Fruit fly (Drosophila melanogaster) whole organism, embryonic: Measurements from ENCODE around the gene CG45676.

ENCODE experiments used
- CG11504 ChIP-seq: fragments of 200-800 bp; sonication (Bioruptor generic); optimal IDR thresholded peaks from 3 replicates; lab custom pipeline; 2019; ENCODE audit warnings: missing biosample characterization, mild to moderate bottlenecking, missing genetic modification characterization, moderate library complexity
- CG12391 ChIP-seq: fragments of 200-800 bp; sonication (Bioruptor generic); optimal IDR thresholded peaks from 3 replicates; lab custom pipeline; 2018; ENCODE audit warnings: missing biosample characterization, mild to moderate bottlenecking, missing genetic modification characterization, moderate library complexity
- CG15479 ChIP-seq: fragments of 200-800 bp; sonication (Bioruptor generic); optimal IDR thresholded peaks from 3 replicates; lab custom pipeline; 2019; ENCODE audit warnings: missing biosample characterization, mild to moderate bottlenecking, missing genetic modification characterization, moderate library complexity
- CG16863 ChIP-seq: fragments of 200-800 bp; sonication (Bioruptor generic); optimal IDR thresholded peaks from 3 replicates; lab custom pipeline; 2016; ENCODE audit warnings: missing biosample characterization, missing genetic modification characterization
- CG17912 ChIP-seq: fragments of 200-800 bp; sonication (Bioruptor generic); optimal IDR thresholded peaks from 2 replicates; lab custom pipeline; 2018; ENCODE audit warnings: missing biosample characterization, mild to moderate bottlenecking, missing genetic modification characterization
- CG31441 ChIP-seq: fragments of 200-800 bp; sonication (Bioruptor generic); IDR thresholded peaks from 2 replicates; pipeline ENCODE4 v1.3.6; 2022; ENCODE audit warnings: missing biosample characterization, missing genetic modification characterization
- CG4820 ChIP-seq: fragments of 200-800 bp; sonication (Bioruptor generic); optimal IDR thresholded peaks from 3 replicates; lab custom pipeline; 2016; ENCODE audit warnings: missing biosample characterization, missing genetic modification characterization
- CG6272 ChIP-seq: fragments of 200-800 bp; sonication (Bioruptor generic); IDR thresholded peaks from 2 replicates; pipeline ENCODE4 v1.3.6; 2022; ENCODE audit warnings: missing biosample characterization, missing genetic modification characterization
- CG6765 ChIP-seq: fragments of 200-800 bp; sonication (Bioruptor generic); optimal IDR thresholded peaks from 3 replicates; lab custom pipeline; 2017; ENCODE audit warnings: missing biosample characterization, mild to moderate bottlenecking, missing genetic modification characterization
- CG6854 ChIP-seq: fragments of 200-800 bp; sonication (Bioruptor generic); optimal IDR thresholded peaks from 3 replicates; lab custom pipeline; 2017; ENCODE audit warnings: missing biosample characterization, mild to moderate bottlenecking, missing genetic modification characterization
- CG7928 ChIP-seq: fragments of 200-800 bp; sonication (Bioruptor generic); optimal IDR thresholded peaks from 2 replicates; lab custom pipeline; 2017; ENCODE audit warnings: missing biosample characterization, mild to moderate bottlenecking, missing genetic modification characterization
- CG8359 ChIP-seq: fragments of 200-800 bp; sonication (Bioruptor generic); optimal IDR thresholded peaks from 2 replicates; lab custom pipeline; 2017; ENCODE audit warnings: missing biosample characterization, mild to moderate bottlenecking, missing genetic modification characterization, borderline replicate concordance
- CG9215 ChIP-seq: fragments of 200-800 bp; sonication (Bioruptor generic); IDR thresholded peaks from 2 replicates; pipeline ENCODE4 v1.3.6; 2022; ENCODE audit warnings: missing biosample characterization, missing genetic modification characterization
- Dad ChIP-seq: fragments of 200-800 bp; sonication (Bioruptor generic); optimal IDR thresholded peaks from 3 replicates; lab custom pipeline; 2016; ENCODE audit warnings: missing biosample characterization, missing genetic modification characterization
- Deaf1 ChIP-seq: fragments of 200-800 bp; optimal IDR thresholded peaks from 3 replicates; lab custom pipeline; 2019; ENCODE audit warnings: missing biosample characterization, mild to moderate bottlenecking, missing genetic modification characterization, moderate library complexity
- E2f2 ChIP-seq: fragments of 200-800 bp; sonication (Bioruptor generic); IDR thresholded peaks from 2 replicates; pipeline ENCODE4 v1.3.6; 2022; ENCODE audit warnings: missing biosample characterization, missing genetic modification characterization
- ERR ChIP-seq: fragments of 200-800 bp; sonication (Bioruptor generic); optimal IDR thresholded peaks from 2 replicates; lab custom pipeline; 2016; ENCODE audit warnings: missing biosample characterization, missing genetic modification characterization
- Elba2 ChIP-seq: fragments of 200-800 bp; sonication (Bioruptor generic); optimal IDR thresholded peaks from 3 replicates; lab custom pipeline; 2016; ENCODE audit warnings: missing biosample characterization, missing genetic modification characterization
- Ets97D ChIP-seq: fragments of 200-800 bp; sonication (Bioruptor generic); optimal IDR thresholded peaks from 3 replicates; lab custom pipeline; 2016; ENCODE audit warnings: missing biosample characterization, missing genetic modification characterization
- H15 ChIP-seq: fragments of 200-800 bp; sonication (Bioruptor generic); IDR thresholded peaks from 3 replicates; pipeline ENCODE4 v1.3.6; 2022; ENCODE audit warnings: missing biosample characterization, missing genetic modification characterization
- Meics ChIP-seq: fragments of 200-800 bp; sonication (Bioruptor generic); optimal IDR thresholded peaks from 2 replicates; lab custom pipeline; 2017; ENCODE audit warnings: missing biosample characterization, mild to moderate bottlenecking, missing genetic modification characterization
- Mes4 ChIP-seq: fragments of 200-800 bp; sonication (Bioruptor generic); optimal IDR thresholded peaks from 2 replicates; lab custom pipeline; 2016; ENCODE audit warnings: missing biosample characterization, missing genetic modification characterization
- Mrtf ChIP-seq: fragments of 200-800 bp; sonication (Bioruptor generic); IDR thresholded peaks from 3 replicates; pipeline ENCODE4 v1.3.6; 2022; ENCODE audit warnings: missing biosample characterization, missing genetic modification characterization
- NC2α ChIP-seq: fragments of 200-800 bp; sonication (Bioruptor generic); optimal IDR thresholded peaks from 2 replicates; lab custom pipeline; 2016; ENCODE audit warnings: missing biosample characterization, missing genetic modification characterization
- Neu2 ChIP-seq: fragments of 200-800 bp; sonication (Bioruptor generic); optimal IDR thresholded peaks from 3 replicates; lab custom pipeline; 2016; ENCODE audit warnings: missing biosample characterization, missing genetic modification characterization, borderline replicate concordance
- Nf-YB ChIP-seq: fragments of 200-800 bp; sonication (Bioruptor generic); optimal IDR thresholded peaks from 3 replicates; lab custom pipeline; 2019; ENCODE audit warnings: missing biosample characterization, mild to moderate bottlenecking, missing genetic modification characterization, moderate library complexity
- Rfx ChIP-seq: fragments of 200-800 bp; sonication (Bioruptor generic); IDR thresholded peaks from 2 replicates; pipeline ENCODE4 v1.3.6; 2022; ENCODE audit warnings: missing biosample characterization, missing genetic modification characterization
- TFAM ChIP-seq: fragments of 200-800 bp; sonication (Bioruptor generic); optimal IDR thresholded peaks from 2 replicates; lab custom pipeline; 2017; ENCODE audit warnings: missing biosample characterization, missing genetic modification characterization, inconsistent platforms
- Taf1 ChIP-seq: fragments of 200-800 bp; sonication (Bioruptor generic); IDR thresholded peaks from 2 replicates; pipeline ENCODE4 v1.3.6; 2022; ENCODE audit warnings: missing biosample characterization, missing genetic modification characterization
- Trl ChIP-seq, 3 experiments: fragments of >200 bp in 2 of 3; fragments of 200-800 bp in 1 of 3; sonication (Bioruptor generic) in 1 of 3; optimal IDR thresholded peaks; 2 replicates in 1 of 3; 3 replicates in 2 of 3; lab custom pipeline; 2016 to 2017; ENCODE audit warnings: missing biosample characterization in 1 of 3, missing genetic modification characterization in 1 of 3
- Xbp1 ChIP-seq: fragments of 200-800 bp; sonication (Bioruptor generic); optimal IDR thresholded peaks from 3 replicates; lab custom pipeline; 2016; ENCODE audit warnings: missing biosample characterization, mild to moderate bottlenecking, missing genetic modification characterization
- ac ChIP-seq: fragments of 200-800 bp; sonication (Bioruptor generic); optimal IDR thresholded peaks from 3 replicates; lab custom pipeline; 2017; ENCODE audit warnings: missing biosample characterization, mild to moderate bottlenecking, missing genetic modification characterization
- al ChIP-seq: fragments of 200-800 bp; sonication (Bioruptor generic); IDR thresholded peaks from 2 replicates; pipeline ENCODE4 v1.3.6; 2022; ENCODE audit warnings: missing biosample characterization, missing genetic modification characterization
- ara ChIP-seq: fragments of 200-800 bp; sonication (Bioruptor generic); IDR thresholded peaks from 2 replicates; pipeline ENCODE4 v1.3.6; 2022; ENCODE audit warnings: missing biosample characterization, missing genetic modification characterization
- bigmax ChIP-seq: fragments of 200-800 bp; sonication (Bioruptor generic); optimal IDR thresholded peaks from 2 replicates; lab custom pipeline; 2018; ENCODE audit warnings: missing biosample characterization, mild to moderate bottlenecking, missing genetic modification characterization
- dpn ChIP-seq, 2 experiments: fragments of 200-800 bp; sonication (Bioruptor generic); optimal IDR thresholded peaks; 3 replicates each; lab custom pipeline; 2016; ENCODE audit warnings: missing biosample characterization in 2 of 2, missing genetic modification characterization in 2 of 2
- eve ChIP-seq, 2 experiments: fragments of >200 bp; optimal IDR thresholded peaks; 2 replicates each; lab custom pipeline; 2017; ENCODE audit warnings: missing biosample characterization in 2 of 2, missing genetic modification characterization in 2 of 2
- eyg ChIP-seq: fragments of 200-800 bp; sonication (Bioruptor generic); optimal IDR thresholded peaks from 3 replicates; lab custom pipeline; 2016; ENCODE audit warnings: missing biosample characterization, missing genetic modification characterization
- gsb ChIP-seq: fragments of 200-800 bp; sonication (Bioruptor generic); IDR thresholded peaks from 2 replicates; pipeline ENCODE4 v1.3.6; 2022; ENCODE audit warnings: missing biosample characterization, missing genetic modification characterization
- knrl ChIP-seq: fragments of 200-800 bp; sonication (Bioruptor generic); IDR thresholded peaks from 3 replicates; pipeline ENCODE4 v1.3.6; 2022; ENCODE audit warnings: missing biosample characterization, missing genetic modification characterization; ENCODE audit not compliant: partially characterized antibody
- nerfin-1 ChIP-seq: fragments of 200-800 bp; sonication (Bioruptor generic); optimal IDR thresholded peaks from 3 replicates; lab custom pipeline; 2019; ENCODE audit warnings: missing biosample characterization, mild to moderate bottlenecking, missing genetic modification characterization, moderate library complexity
- nerfin-2 ChIP-seq: fragments of 200-800 bp; sonication (Bioruptor generic); IDR thresholded peaks from 2 replicates; pipeline ENCODE4 v1.3.6; 2022; ENCODE audit warnings: missing biosample characterization, missing genetic modification characterization; ENCODE audit not compliant: partially characterized antibody
- odd ChIP-seq: fragments of 200-800 bp; sonication (Bioruptor generic); optimal IDR thresholded peaks from 2 replicates; lab custom pipeline; 2017; ENCODE audit warnings: missing biosample characterization, mild to moderate bottlenecking, missing genetic modification characterization
- psq ChIP-seq: fragments of 200-800 bp; sonication (Bioruptor generic); optimal IDR thresholded peaks from 2 replicates; lab custom pipeline; 2017; ENCODE audit warnings: missing biosample characterization, missing genetic modification characterization
- sd ChIP-seq: fragments of 200-800 bp; sonication (Bioruptor generic); optimal IDR thresholded peaks from 3 replicates; lab custom pipeline; 2018; ENCODE audit warnings: missing biosample characterization, mild to moderate bottlenecking, missing genetic modification characterization, moderate library complexity
- ssp ChIP-seq: fragments of 200-800 bp; sonication (Bioruptor generic); IDR thresholded peaks from 2 replicates; pipeline ENCODE4 v1.3.6; 2022; ENCODE audit warnings: missing biosample characterization, missing genetic modification characterization
- stwl ChIP-seq: fragments of 200-800 bp; sonication (Bioruptor generic); optimal IDR thresholded peaks from 3 replicates; lab custom pipeline; 2018; ENCODE audit warnings: missing biosample characterization, mild to moderate bottlenecking, missing genetic modification characterization, moderate library complexity
- toy ChIP-seq: fragments of 200-800 bp; sonication (Bioruptor generic); IDR thresholded peaks from 2 replicates; pipeline ENCODE4 v1.3.6; 2022; ENCODE audit warnings: missing biosample characterization, missing genetic modification characterization
- trem ChIP-seq: fragments of 200-800 bp; optimal IDR thresholded peaks from 3 replicates; lab custom pipeline; 2019; ENCODE audit warnings: missing biosample characterization, mild to moderate bottlenecking, missing genetic modification characterization, moderate library complexity
- trh ChIP-seq: fragments of 200-800 bp; sonication (Bioruptor generic); optimal IDR thresholded peaks from 2 replicates; lab custom pipeline; 2016; ENCODE audit warnings: missing biosample characterization, missing genetic modification characterization
- wek ChIP-seq: fragments of 200-800 bp; sonication (Bioruptor generic); optimal IDR thresholded peaks from 3 replicates; lab custom pipeline; 2018; ENCODE audit warnings: missing biosample characterization, mild to moderate bottlenecking, missing genetic modification characterization, moderate library complexity

The CG45676 gene

dm6 chr3R:11375142-11375541 lies 43.5 kb upstream of the CG45676 start:
- TF ChIP-seq trh (GFP tag; lab: Kevin White, UChicago), result no peak
- no peak for TF ChIP-seq CG6272
- TF ChIP-seq ERR (GFP tag; lab: Kevin White, UChicago), result no peak
- no peak for TF ChIP-seq al (GFP tag; lab: Robert Waterston, UW)
- no peak for TF ChIP-seq Mes4 (GFP tag; lab: Kevin White, UChicago)
- no peak for TF ChIP-seq CG31441 (GFP tag; lab: Robert Waterston, UW)
- TF ChIP-seq E2f2 (GFP tag; lab: Robert Waterston, UW), result no peak
- no peak for TF ChIP-seq knrl
- TF ChIP-seq odd (GFP tag; lab: Kevin White, UChicago), result no peak
- TF ChIP-seq Xbp1 (GFP tag; lab: Kevin White, UChicago), result no peak
- TF ChIP-seq CG6765 (GFP tag; lab: Kevin White, UChicago), result no peak
- no peak for TF ChIP-seq TFAM (GFP tag; lab: Kevin White, UChicago)
- TF ChIP-seq CG11504, result no peak
- no peak for TF ChIP-seq CG9215
- no peak for TF ChIP-seq eve (GFP tag; optimal IDR thresholded peaks at IDR 0.05; lab: Kevin White, UChicago)
- TF ChIP-seq stwl, result no peak
- no peak for TF ChIP-seq Rfx (GFP tag; lab: Robert Waterston, UW)

dm6 chr3R:11378564-11379112 lies 40.0 kb upstream of the CG45676 start:
- TF ChIP-seq sd (tag; lab: Kevin White, UChicago) (peak; percentile 32), bigmax (peak; percentile 41), CG7928 (GFP tag; lab: Kevin White, UChicago) (no peak), nerfin-2 (GFP tag; lab: Robert Waterston, UW) (no peak), Neu2 (no peak), psq (GFP tag; lab: Kevin White, UChicago) (no peak), trem (tag; lab: Kevin White, UChicago) (no peak), Deaf1 (peak; percentile 68), toy (GFP tag; lab: Robert Waterston, UW) (no peak), Meics (GFP tag; lab: Kevin White, UChicago) (no peak), ara (GFP tag; lab: Robert Waterston, UW) (no peak), Trl (optimal IDR thresholded peaks at IDR 0.05; lab: Kevin White, UChicago) (no peak), Trl (GFP tag; optimal IDR thresholded peaks at IDR 0.05; lab: Kevin White, UChicago) (no peak), CG16863 (GFP tag; lab: Kevin White, UChicago) (no peak), Taf1 (no peak), NC2α (GFP tag; lab: Kevin White, UChicago) (no peak), Dad (no peak), CG8359 (GFP tag; lab: Kevin White, UChicago) (no peak), Ets97D (GFP tag; lab: Kevin White, UChicago) (no peak), Nf-YB (GFP tag; lab: Kevin White, UChicago) (peak; percentile 82), H15 (GFP tag; lab: Robert Waterston, UW) (no peak), CG12391 (tag; lab: Kevin White, UChicago) (no peak), dpn (GFP tag; optimal IDR thresholded peaks at IDR 0.05; lab: Kevin White, UChicago) (no peak), eyg (GFP tag; lab: Kevin White, UChicago) (no peak), CG17912 (no peak), Mrtf (no peak), gsb (GFP tag; lab: Robert Waterston, UW) (no peak), ssp (no peak), wek (GFP tag; lab: Kevin White, UChicago) (no peak), nerfin-1 (tag; lab: Kevin White, UChicago) (peak; percentile 11), Elba2 (no peak), CG6854 (no peak), CG4820 (GFP tag; lab: Kevin White, UChicago) (no peak), CG15479 (GFP tag; lab: Kevin White, UChicago) (peak; percentile 74), ac (GFP tag; lab: Kevin White, UChicago) (peak; percentile 66)
